Worm (Caenorhabditis elegans): ENCODE results near the gene T05A7.12.

DNA sequence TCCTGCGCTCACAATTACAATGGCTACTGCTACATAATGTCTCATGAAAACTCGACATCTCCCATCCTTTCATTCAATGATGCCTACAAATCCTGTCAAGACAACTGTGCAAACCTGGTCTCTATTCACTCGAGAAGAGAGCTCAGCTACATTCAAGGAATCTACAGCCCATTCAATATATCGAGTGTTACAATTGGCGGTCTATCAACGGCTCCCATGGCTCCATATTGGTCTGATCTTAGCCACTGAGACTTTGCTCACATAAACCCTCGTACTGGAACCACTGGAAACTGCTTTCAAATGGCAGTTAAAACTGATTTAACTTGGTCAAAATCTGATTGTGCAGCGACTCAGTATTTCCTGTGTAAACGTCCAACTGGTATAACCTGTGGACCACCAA, 12.4 kb upstream of the T05A7.12 start, which contains the start of gene T05A7.3:
- TF ChIP-seq dmd-4 (tag; optimal IDR thresholded peaks at IDR 0.05) = no peak
- no peak for TF ChIP-seq nhr-237 (tag; optimal IDR thresholded peaks at IDR 0.05)
- no peak for TF ChIP-seq skn-1 (tag; optimal IDR thresholded peaks at IDR 0.05)
- TF ChIP-seq nhr-77 (tag; optimal IDR thresholded peaks at IDR 0.05) = no peak
- no peak for TF ChIP-seq elt-1 (tag; optimal IDR thresholded peaks at IDR 0.05)

Data from whole organism, L2 larva.